Worm (Caenorhabditis elegans) whole organism, early embryonic: ENCODE results near the gene C04C11.25.

Experiments used
- F13C5.2 ChIP-seq: sonication (generic microtip); optimal IDR thresholded peaks from 2 replicates; lab custom pipeline; 2017; ENCODE audit warnings: mild to moderate bottlenecking, missing genetic modification characterization, inconsistent platforms, missing compliant biosample characterization
- ama-1 ChIP-seq: fragments of 150-350 bp; optimal IDR thresholded peaks from 2 replicates; lab custom pipeline; 2014
- ets-7 ChIP-seq: sonication (generic microtip); optimal IDR thresholded peaks from 2 replicates; lab custom pipeline; 2016; ENCODE audit warnings: missing genotype, missing genetic modification characterization, missing compliant biosample characterization
- flt-1 ChIP-seq: fragments of 200-800 bp; sonication (Bioruptor generic); IDR thresholded peaks from 2 replicates; pipeline ENCODE4 v1.3.6; 2022; ENCODE audit warnings: missing genetic modification characterization, missing compliant biosample characterization
- hmbx-1 ChIP-seq: sonication (generic microtip); optimal IDR thresholded peaks from 2 replicates; lab custom pipeline; 2016; ENCODE audit warnings: mild to moderate bottlenecking, missing genetic modification characterization, missing compliant biosample characterization
- hmg-4 ChIP-seq: fragments of 200-800 bp; sonication (Bioruptor generic); optimal IDR thresholded peaks from 2 replicates; lab custom pipeline; 2018; ENCODE audit warnings: mild to moderate bottlenecking, missing genetic modification characterization, missing compliant biosample characterization
- scrt-1 ChIP-seq: fragments of 200-800 bp; sonication (Bioruptor generic); IDR thresholded peaks from 2 replicates; pipeline ENCODE4 v1.3.6; 2022; ENCODE audit warnings: missing genetic modification characterization, missing compliant biosample characterization
- tbx-11 ChIP-seq: fragments of 200-800 bp; sonication (Bioruptor generic); IDR thresholded peaks from 2 replicates; pipeline ENCODE4 v1.3.6; 2022; ENCODE audit warnings: missing genetic modification characterization, missing compliant biosample characterization

- TF ChIP-seq F13C5.2 (tag; lab: Kevin White, UChicago) (no peak), ama-1 (lab: Kevin White, UChicago) (no peak), hmbx-1 (no peak), tbx-11 (GFP tag; lab: Robert Waterston, UW) (no peak), hmg-4 (GFP tag; lab: Kevin White, UChicago) (no peak), scrt-1 (GFP tag; lab: Robert Waterston, UW) (no peak), flt-1 (GFP tag; lab: Robert Waterston, UW) (no peak), ets-7 (no peak)
Measured at ce11 chrX:14055715-14056114, 40.4 kb upstream of the C04C11.25 start.
